Worm (Caenorhabditis elegans) whole organism, L4 larva: Measurements from ENCODE around the gene col-13.

Experiments used
- T26A8.4 ChIP-seq: fragments of 200-800 bp; sonication (Bioruptor generic); IDR thresholded peaks from 2 replicates; pipeline ENCODE4 v1.3.6; 2022; ENCODE audit warnings: missing genetic modification characterization, missing compliant biosample characterization
- ZK546.5 ChIP-seq, 2 experiments: sonication (generic microtip); optimal IDR thresholded peaks; 2 replicates each; lab custom pipeline; 2017; ENCODE audit warnings: missing biosample characterization in 2 of 2, missing genetic modification characterization in 2 of 2
- ceh-28 ChIP-seq: fragments of 150-350 bp; optimal IDR thresholded peaks from 2 replicates; lab custom pipeline; 2014; ENCODE audit warnings: missing biosample characterization, missing genetic modification reagents, missing genetic modification characterization
- dpl-1 ChIP-seq: fragments of 150-350 bp; optimal IDR thresholded peaks from 2 replicates; lab custom pipeline; 2014; ENCODE audit warnings: missing biosample characterization, missing genetic modification reagents, missing genetic modification characterization
- lin-13 ChIP-seq: fragments of 150-350 bp; optimal IDR thresholded peaks from 2 replicates; lab custom pipeline; 2014; ENCODE audit warnings: missing biosample characterization, missing genetic modification reagents, missing genetic modification characterization
- skn-1 ChIP-seq: fragments of 150-350 bp; optimal IDR thresholded peaks from 2 replicates; lab custom pipeline; 2014; ENCODE audit warnings: missing biosample characterization, missing genetic modification characterization
- snpc-4 ChIP-seq: fragments of 150-350 bp; optimal IDR thresholded peaks from 2 replicates; lab custom pipeline; 2014; ENCODE audit warnings: missing biosample characterization, missing genetic modification characterization
- ztf-11 ChIP-seq: fragments of 150-350 bp; optimal IDR thresholded peaks from 2 replicates; lab custom pipeline; 2014; ENCODE audit warnings: missing biosample characterization, missing genetic modification characterization

DNA sequence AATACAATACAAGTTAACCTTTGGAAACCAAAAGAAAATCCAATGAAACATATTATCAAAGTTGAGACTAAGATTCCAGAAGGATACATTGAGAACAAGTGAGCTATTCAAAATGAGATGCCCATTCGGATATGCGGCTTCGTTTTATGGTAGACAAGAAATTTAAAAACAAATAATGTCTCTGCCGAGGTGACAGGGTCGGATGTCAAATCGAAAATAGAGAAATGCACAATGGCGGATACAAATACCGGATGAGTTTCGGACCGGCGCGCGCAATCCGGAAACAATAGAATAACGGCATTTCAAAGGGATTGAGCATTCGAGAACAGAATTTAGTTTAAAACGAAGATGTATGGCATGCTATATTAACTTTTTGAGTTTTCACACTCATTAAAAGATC, 41.6 kb upstream of the col-13 start, which contains the start of gene F22E12.3:
- TF ChIP-seq dpl-1 (GFP tag; lab: Kevin White, UChicago) (no peak), ZK546.5 (tag; optimal IDR thresholded peaks at IDR 0.05; lab: Kevin White, UChicago) (no peak), ztf-11 (tag; lab: Kevin White, UChicago) (no peak), skn-1 (tag; lab: Kevin White, UChicago) (no peak), ceh-28 (tag; lab: Kevin White, UChicago) (no peak), lin-13 (no peak), snpc-4 (tag; lab: Kevin White, UChicago) (no peak), T26A8.4 (GFP tag; lab: Robert Waterston, UW) (no peak)
